Worm (Caenorhabditis elegans) whole organism, mixed stage, embryonic: ENCODE results near the gene T24H10.1.

Experiments
- ceh-39 ChIP-seq: fragments of 150-350 bp; optimal IDR thresholded peaks from 2 replicates; lab custom pipeline; 2014; ENCODE audit warnings: missing biosample characterization, missing genetic modification characterization
- ham-2 ChIP-seq: fragments of 200-800 bp; sonication (Bioruptor generic); optimal IDR thresholded peaks from 2 replicates; lab custom pipeline; 2018; ENCODE audit warnings: mild to moderate bottlenecking, missing genetic modification characterization, missing compliant biosample characterization
- sptf-1 ChIP-seq: sonication (generic microtip); optimal IDR thresholded peaks from 2 replicates; lab custom pipeline; 2017; ENCODE audit warnings: mild to moderate bottlenecking, missing genetic modification characterization, moderate library complexity, missing compliant biosample characterization

DNA sequence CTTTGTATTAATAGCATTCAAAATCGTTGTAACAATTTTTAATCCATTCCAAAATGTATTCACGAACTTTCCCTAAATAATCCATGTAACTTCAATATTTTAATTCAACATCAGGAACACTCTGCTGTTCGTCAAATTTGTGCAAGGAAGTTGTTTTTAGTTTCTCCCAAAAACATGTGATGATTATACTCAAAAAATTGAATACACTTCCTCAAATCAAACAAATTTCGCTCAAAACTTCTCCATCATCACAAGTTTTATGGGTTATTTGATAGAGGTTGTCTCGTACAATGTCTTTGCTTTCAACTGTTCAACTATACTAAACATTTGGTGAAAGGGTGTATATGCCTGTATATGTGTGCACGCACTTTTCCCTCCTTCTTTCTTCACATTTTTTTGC lies 25.8 kb downstream of the T24H10.1 start:
- TF ChIP-seq ham-2 (GFP tag; lab: Kevin White, UChicago), result no peak
- no peak for TF ChIP-seq sptf-1 (tag; lab: Kevin White, UChicago)
- TF ChIP-seq ceh-39 (tag; lab: Kevin White, UChicago), result no peak
